Worm (Caenorhabditis elegans): ENCODE data around the gene sshk-1.

The sshk-1 gene

ce11 chrV:20837765-20838164 is 21.8 kb downstream of the sshk-1 start, which contains the start of gene mrps-12:
mrps-12 (plus strand) TSS chrV:20838080.
- no peak for TF ChIP-seq ama-1 (optimal IDR thresholded peaks at IDR 0.05)
- TF ChIP-seq scrt-1 (GFP tag; IDR thresholded peaks at IDR 0.05) = no peak
- 0 out of 2 replicates have a peak, but pooled peaks have one; percentile 3 for TF ChIP-seq pes-1 (GFP tag; IDR thresholded peaks at IDR 0.05)

ce11 chrV:20838565-20838964 is 22.6 kb downstream of the sshk-1 start, which contains the start of gene exos-7:
exos-7 (plus strand) TSS chrV:20838865.
- TF ChIP-seq ceh-13 (GFP tag; optimal IDR thresholded peaks at IDR 0.05) = no peak
- TF ChIP-seq hnd-1 (tag; optimal IDR thresholded peaks at IDR 0.05) = no peak
- TF ChIP-seq tra-4 (tag; optimal IDR thresholded peaks at IDR 0.05) = no peak
- TF ChIP-seq sea-1 (GFP tag; conservative IDR thresholded peaks at IDR 0.05) = no peak
- no peak for TF ChIP-seq tbx-11 (GFP tag; IDR thresholded peaks at IDR 0.05)
- no peak for TF ChIP-seq ets-7 (tag; optimal IDR thresholded peaks at IDR 0.05)
- no peak for TF ChIP-seq pes-1 (GFP tag; IDR thresholded peaks at IDR 0.05)
- TF ChIP-seq ama-1 (optimal IDR thresholded peaks at IDR 0.05) = no peak
- TF ChIP-seq tbx-37 (GFP tag; conservative IDR thresholded peaks at IDR 0.05) = no peak
- no peak for TF ChIP-seq B0310.2 (tag; optimal IDR thresholded peaks at IDR 0.05)
- TF ChIP-seq aly-1 (tag; optimal IDR thresholded peaks at IDR 0.05) = no peak

ce11 chrV:20839307-20839909 is 23.5 kb downstream of the sshk-1 start:
- TF ChIP-seq pes-1 (GFP tag; IDR thresholded peaks at IDR 0.05) (peak; percentile 63), sea-1 (GFP tag; conservative IDR thresholded peaks at IDR 0.05) (0 out of 2 replicates have a peak, but pooled peaks have one; percentile 29)

ce11 chrV:20841484-20841883 is 25.5 kb downstream of the sshk-1 start:
- no peak for TF ChIP-seq hmg-4 (GFP tag; optimal IDR thresholded peaks at IDR 0.05)
- no peak for TF ChIP-seq ets-7 (tag; optimal IDR thresholded peaks at IDR 0.05)
- no peak for TF ChIP-seq tra-4 (tag; optimal IDR thresholded peaks at IDR 0.05)
- TF ChIP-seq ceh-13 (GFP tag; optimal IDR thresholded peaks at IDR 0.05) = no peak
- TF ChIP-seq flt-1 (GFP tag; IDR thresholded peaks at IDR 0.05) = no peak
- TF ChIP-seq tbx-11 (GFP tag; IDR thresholded peaks at IDR 0.05) = no peak
- no peak for TF ChIP-seq tbx-37 (GFP tag; conservative IDR thresholded peaks at IDR 0.05)
- no peak for TF ChIP-seq ama-1 (optimal IDR thresholded peaks at IDR 0.05)
- no peak for TF ChIP-seq pes-1 (GFP tag; IDR thresholded peaks at IDR 0.05)
- TF ChIP-seq hmbx-1 (tag; optimal IDR thresholded peaks at IDR 0.05) = no peak
- TF ChIP-seq hnd-1 (tag; optimal IDR thresholded peaks at IDR 0.05) = no peak
- TF ChIP-seq B0310.2 (tag; optimal IDR thresholded peaks at IDR 0.05) = no peak

ce11 chrV:20845524-20846208 is 29.7 kb downstream of the sshk-1 start, which contains the start of the genes F31D4.2 and fkb-6:
F31D4.2 (minus strand) TSS chrV:20845546.
fkb-6 (plus strand) TSS chrV:20846158.
- TF ChIP-seq F13C5.2 (tag; optimal IDR thresholded peaks at IDR 0.05) = peak; percentile 56
- no peak for TF ChIP-seq tbx-11 (GFP tag; IDR thresholded peaks at IDR 0.05)
- TF ChIP-seq scrt-1 (GFP tag; IDR thresholded peaks at IDR 0.05) = no peak
- no peak for TF ChIP-seq flt-1 (GFP tag; IDR thresholded peaks at IDR 0.05)
- no peak for TF ChIP-seq aly-1 (tag; optimal IDR thresholded peaks at IDR 0.05)
- no peak for TF ChIP-seq B0310.2 (tag; optimal IDR thresholded peaks at IDR 0.05)

- no peak for TF ChIP-seq tbx-37 (GFP tag; conservative IDR thresholded peaks at IDR 0.05)
- TF ChIP-seq hnd-1 (tag; optimal IDR thresholded peaks at IDR 0.05) = no peak
- no peak for TF ChIP-seq hmg-4 (GFP tag; optimal IDR thresholded peaks at IDR 0.05)
- no peak for TF ChIP-seq B0310.2 (tag; optimal IDR thresholded peaks at IDR 0.05)
- no peak for TF ChIP-seq aly-1 (tag; optimal IDR thresholded peaks at IDR 0.05)
- TF ChIP-seq flt-1 (GFP tag; IDR thresholded peaks at IDR 0.05) = no peak
- no peak for TF ChIP-seq F13C5.2 (tag; optimal IDR thresholded peaks at IDR 0.05)
- TF ChIP-seq sea-1 (GFP tag; conservative IDR thresholded peaks at IDR 0.05) = no peak
- no peak for TF ChIP-seq ceh-36 (tag; optimal IDR thresholded peaks at IDR 0.05)
- TF ChIP-seq tra-4 (tag; optimal IDR thresholded peaks at IDR 0.05) = no peak
- no peak for TF ChIP-seq ama-1 (optimal IDR thresholded peaks at IDR 0.05)
- TF ChIP-seq hmbx-1 (tag; optimal IDR thresholded peaks at IDR 0.05) = no peak
- no peak for TF ChIP-seq pes-1 (GFP tag; IDR thresholded peaks at IDR 0.05)
- no peak for TF ChIP-seq scrt-1 (GFP tag; IDR thresholded peaks at IDR 0.05)
- no peak for TF ChIP-seq ets-7 (tag; optimal IDR thresholded peaks at IDR 0.05)
- TF ChIP-seq tbx-11 (GFP tag; IDR thresholded peaks at IDR 0.05) = no peak
- no peak for TF ChIP-seq ceh-13 (GFP tag; optimal IDR thresholded peaks at IDR 0.05)
These were observed 31.8 kb downstream of the sshk-1 start for ce11 chrV:20847743-20848229.

- 0 out of 2 replicates have a peak, but pooled peaks have one; percentile 6 for TF ChIP-seq sea-1 (GFP tag; conservative IDR thresholded peaks at IDR 0.05)
- TF ChIP-seq ama-1 (optimal IDR thresholded peaks at IDR 0.05) = no peak
These were observed 34.6 kb downstream of the sshk-1 start, which contains the start of gene clec-264 for ce11 chrV:20850580-20850979. clec-264 (minus strand) TSS chrV:20850701.

ce11 chrV:20851847-20852386 is 36.0 kb downstream of the sshk-1 start, which contains the start of gene ndua-1:
ndua-1 (minus strand) TSS chrV:20851897.
- TF ChIP-seq F13C5.2 (tag; optimal IDR thresholded peaks at IDR 0.05) (peak; percentile 70), hmg-4 (GFP tag; optimal IDR thresholded peaks at IDR 0.05) (peak; percentile 9), pes-1 (GFP tag; IDR thresholded peaks at IDR 0.05) (0 out of 2 replicates have a peak, but pooled peaks have one; percentile 33), B0310.2 (tag; optimal IDR thresholded peaks at IDR 0.05) (no peak)

All from whole organism, early embryonic.